Fruit fly (Drosophila melanogaster) whole organism, adult: ENCODE data around the gene Ctl1.

Experiments used
- CG11617 ChIP-seq: fragments of 200-800 bp; sonication (Bioruptor generic); optimal IDR thresholded peaks from 2 replicates; lab custom pipeline; 2017; ENCODE audit warnings: mild to moderate bottlenecking, missing biosample characterization, missing genetic modification reagents, missing genetic modification characterization
- CG12768 ChIP-seq: fragments of 200-800 bp; sonication (Bioruptor generic); optimal IDR thresholded peaks from 2 replicates; lab custom pipeline; 2017; ENCODE audit warnings: missing biosample characterization, missing genetic modification characterization, mild to moderate bottlenecking, moderate library complexity, missing genetic modification reagents
- CG33017 ChIP-seq: fragments of 200-800 bp; sonication (Bioruptor generic); optimal IDR thresholded peaks from 2 replicates; lab custom pipeline; 2018; ENCODE audit warnings: missing biosample characterization, mild to moderate bottlenecking, missing genetic modification characterization, moderate library complexity
- CG5204 ChIP-seq: fragments of 200-800 bp; sonication (Bioruptor generic); optimal IDR thresholded peaks from 2 replicates; lab custom pipeline; 2016; ENCODE audit warnings: missing biosample characterization, missing genetic modification characterization
- CG7101 ChIP-seq: fragments of 200-800 bp; sonication (Bioruptor generic); optimal IDR thresholded peaks from 2 replicates; lab custom pipeline; 2018; ENCODE audit warnings: missing biosample characterization, mild to moderate bottlenecking, missing genetic modification characterization, moderate library complexity
- bab1 ChIP-seq: fragments of 200-800 bp; sonication (Bioruptor generic); optimal IDR thresholded peaks from 3 replicates; lab custom pipeline; 2019; ENCODE audit warnings: missing biosample characterization, mild to moderate bottlenecking, missing genetic modification characterization, moderate library complexity
- cnc ChIP-seq, 2 experiments: fragments of >200 bp; optimal IDR thresholded peaks; 2 replicates each; lab custom pipeline; 2017
- ovo ChIP-seq: fragments of 200-800 bp; sonication (Bioruptor generic); optimal IDR thresholded peaks from 2 replicates; lab custom pipeline; 2016; ENCODE audit warnings: missing biosample characterization, missing genetic modification characterization
- pad ChIP-seq: fragments of 200-800 bp; sonication (Bioruptor generic); optimal IDR thresholded peaks from 3 replicates; lab custom pipeline; 2017; ENCODE audit warnings: missing biosample characterization, missing genetic modification characterization, mild to moderate bottlenecking, moderate library complexity, missing genetic modification reagents

Gene Ctl1

DNA sequence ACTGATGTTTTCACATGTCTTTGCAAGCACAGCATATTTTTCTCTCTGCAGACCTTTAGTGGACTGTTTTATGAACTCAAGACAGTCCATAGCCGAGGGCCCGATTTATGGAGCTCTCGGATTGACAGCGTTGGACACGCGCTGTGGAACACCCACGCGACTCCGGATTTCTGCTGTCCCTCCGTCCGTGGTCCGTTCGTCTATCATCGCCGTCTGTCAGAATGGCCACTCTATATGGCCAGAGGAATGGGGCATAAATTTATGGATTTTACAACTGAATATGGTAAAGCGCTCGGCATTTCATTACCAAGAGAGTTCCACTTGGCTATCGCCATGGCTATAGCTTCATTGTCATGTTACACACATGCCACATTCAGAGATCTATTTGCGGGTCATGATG, 50.3 kb downstream of the Ctl1 start:
- TF ChIP-seq ovo (GFP tag; lab: Kevin White, UChicago) = no peak
- no peak for TF ChIP-seq CG7101 (tag; lab: Kevin White, UChicago)
- no peak for TF ChIP-seq CG11617 (GFP tag; lab: Kevin White, UChicago)
- TF ChIP-seq bab1 (GFP tag; lab: Kevin White, UChicago) = no peak
- TF ChIP-seq cnc (optimal IDR thresholded peaks at IDR 0.05; lab: Kevin White, UChicago) = no peak
- TF ChIP-seq CG33017 (tag; lab: Kevin White, UChicago) = no peak
- TF ChIP-seq CG5204 (GFP tag; lab: Kevin White, UChicago) = no peak
- no peak for TF ChIP-seq CG12768
- no peak for TF ChIP-seq pad (GFP tag; lab: Kevin White, UChicago)
